Fruit fly (Drosophila melanogaster) S2 (cell line): ENCODE results near the gene CG11581.

ENCODE experiments used
- CG8478 ChIP-seq: fragments of >200 bp; optimal IDR thresholded peaks from 2 replicates; lab custom pipeline; 2018
- CTCF ChIP-seq, 2 experiments: fragments of >200 bp; optimal IDR thresholded peaks; 2 replicates each; lab custom pipeline; 2018

The CG11581 gene

dm6 chrX:14176623-14177022 is at the start of gene CG11581:
CG11581 (plus strand) TSS chrX:14176923.
- TF ChIP-seq CG8478, result no peak
- TF ChIP-seq CTCF (optimal IDR thresholded peaks at IDR 0.05; lab: Kevin White, UChicago), result no peak

dm6 chrX:14133936-14134335 is 42.8 kb upstream of the CG11581 start:
- TF ChIP-seq CTCF (optimal IDR thresholded peaks at IDR 0.05; lab: Kevin White, UChicago) (no peak), CG8478 (no peak)

dm6 chrX:14148171-14148570 is 28.6 kb upstream of the CG11581 start:
- TF ChIP-seq CG8478, result no peak
- TF ChIP-seq CTCF (optimal IDR thresholded peaks at IDR 0.05; lab: Kevin White, UChicago), result no peak

- TF ChIP-seq CG8478, result no peak
- no peak for TF ChIP-seq CTCF (optimal IDR thresholded peaks at IDR 0.05; lab: Kevin White, UChicago)
These were observed 27.4 kb upstream of the CG11581 start for dm6 chrX:14149312-14149711.

dm6 chrX:14151906-14152305 is 24.8 kb upstream of the CG11581 start, which contains the start of gene CG12479:
CG12479 (minus strand) TSS chrX:14152006.
- TF ChIP-seq CTCF (optimal IDR thresholded peaks at IDR 0.05; lab: Kevin White, UChicago) (no peak), CG8478 (no peak)

dm6 chrX:14153689-14154088 is 23.0 kb upstream of the CG11581 start:
- no peak for TF ChIP-seq CTCF (optimal IDR thresholded peaks at IDR 0.05; lab: Kevin White, UChicago)
- no peak for TF ChIP-seq CG8478

- TF ChIP-seq CG8478, result no peak
- no peak for TF ChIP-seq CTCF (optimal IDR thresholded peaks at IDR 0.05; lab: Kevin White, UChicago)
These were observed 7.6 kb upstream of the CG11581 start, which contains the start of gene CG12480 for dm6 chrX:14169068-14169642. CG12480 (plus strand) TSS chrX:14169592.

DNA sequence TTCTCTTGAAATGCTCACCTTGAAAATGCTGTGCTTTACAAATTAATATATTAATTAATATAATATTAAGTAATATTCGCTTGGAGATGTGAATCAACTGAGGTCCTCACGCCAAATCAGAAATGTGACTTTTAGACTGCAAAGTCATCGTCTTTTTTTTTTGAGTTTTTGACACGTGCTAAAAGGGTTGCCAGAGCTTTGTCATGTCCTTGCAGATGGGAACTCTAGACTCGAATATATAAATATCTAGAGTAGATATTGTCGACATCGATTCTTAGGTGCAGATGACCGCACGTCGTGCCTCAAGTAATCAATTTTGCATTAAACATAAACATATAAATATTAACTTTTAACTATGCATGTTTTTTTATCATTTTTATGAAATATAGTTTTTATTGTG is 4.2 kb upstream of the CG11581 start, which contains the start of gene betaNACtes1:
Gene betaNACtes1 (minus strand): TSS at position 101 of the 400 bp plus-strand sequence.
- TF ChIP-seq CTCF (optimal IDR thresholded peaks at IDR 0.05; lab: Kevin White, UChicago) (no peak), CG8478 (no peak)

DNA sequence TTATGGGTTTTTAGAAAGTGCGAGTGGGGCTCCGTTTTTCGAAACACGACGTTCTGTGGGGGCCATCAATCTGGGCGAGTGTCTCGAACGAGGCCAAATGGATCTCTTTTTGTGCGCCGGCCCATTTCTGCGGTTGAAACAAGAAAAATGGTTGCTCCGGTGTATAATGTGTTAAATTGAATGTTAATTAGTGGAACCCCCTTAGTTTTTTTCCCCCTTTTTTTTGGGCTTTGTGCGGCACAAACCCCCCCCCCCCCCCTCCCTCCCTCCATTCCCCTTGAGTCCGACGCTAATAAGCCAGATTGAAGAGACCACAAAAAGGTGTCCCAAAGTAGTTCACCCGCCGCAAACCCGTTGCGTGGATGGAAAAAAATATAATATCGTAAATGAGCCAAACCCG is 3.1 kb upstream of the CG11581 start:
- no peak for TF ChIP-seq CG8478
- no peak for TF ChIP-seq CTCF (optimal IDR thresholded peaks at IDR 0.05; lab: Kevin White, UChicago)

- TF ChIP-seq CTCF (optimal IDR thresholded peaks at IDR 0.05; lab: Kevin White, UChicago) (no peak), CG8478 (no peak)
These were observed 2.3 kb upstream of the CG11581 start, which contains the start of gene CG1368 for dm6 chrX:14174456-14174855. CG1368 (plus strand) TSS chrX:14174756.

- TF ChIP-seq CG8478 (no peak), CTCF (optimal IDR thresholded peaks at IDR 0.05; lab: Kevin White, UChicago) (no peak)
These were observed 1.1 kb upstream of the CG11581 start for dm6 chrX:14175663-14176062.

DNA sequence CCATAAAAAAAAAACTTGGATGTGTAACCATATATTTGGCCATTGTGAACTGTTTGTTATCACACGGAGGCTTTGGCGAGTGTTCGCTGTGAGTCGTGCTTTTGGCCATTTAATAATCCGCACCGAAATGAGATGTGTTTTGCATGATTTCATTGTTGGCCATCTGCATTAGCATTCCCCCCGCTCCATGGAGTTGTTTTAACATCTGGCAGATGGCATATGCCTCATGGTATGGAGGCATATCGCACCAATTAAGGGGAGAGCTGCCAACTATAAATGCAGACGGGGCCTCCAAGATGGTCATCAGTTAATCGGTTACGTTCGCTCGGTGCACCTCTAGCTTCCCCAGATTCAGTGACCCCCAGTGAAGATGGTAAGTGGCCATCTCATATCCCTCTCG is 4.0 kb downstream of the CG11581 start, which contains the start of gene CG11584:
Gene CG11584 (plus strand): TSS at position 301 of the 400 bp plus-strand sequence.
- TF ChIP-seq CG8478, result no peak
- no peak for TF ChIP-seq CTCF (optimal IDR thresholded peaks at IDR 0.05; lab: Kevin White, UChicago)

DNA sequence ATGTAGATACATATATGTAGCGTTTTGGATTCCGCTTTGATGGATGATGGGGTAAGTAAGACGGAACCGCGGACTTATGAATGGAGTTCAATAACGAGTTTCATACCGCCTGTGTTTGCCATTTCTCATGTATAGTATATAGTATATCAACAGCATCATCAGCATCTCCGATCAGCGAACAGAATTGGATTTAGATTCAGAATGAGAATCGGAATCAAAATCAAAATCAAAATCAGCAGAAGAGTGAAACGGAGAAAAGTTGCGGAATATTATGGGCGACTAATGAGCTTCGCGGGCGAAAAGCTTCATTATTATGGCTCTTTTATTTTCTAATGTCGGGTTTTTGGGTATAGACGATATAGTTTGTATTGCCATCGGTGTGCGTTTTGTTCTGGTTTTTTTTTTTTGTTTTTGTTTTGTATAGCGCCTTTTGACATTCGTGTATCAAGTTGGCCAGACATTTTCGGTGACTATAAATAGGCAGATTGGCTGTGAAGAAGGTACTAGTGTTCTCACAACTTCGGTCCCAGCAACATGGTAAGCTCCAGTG is 7.4 kb downstream of the CG11581 start, which contains the start of gene CG32603:
Gene CG32603 (plus strand): TSS at position 500 of the 550 bp plus-strand sequence.
- TF ChIP-seq CTCF (optimal IDR thresholded peaks at IDR 0.05; lab: Kevin White, UChicago), result no peak
- TF ChIP-seq CG8478, result no peak

DNA sequence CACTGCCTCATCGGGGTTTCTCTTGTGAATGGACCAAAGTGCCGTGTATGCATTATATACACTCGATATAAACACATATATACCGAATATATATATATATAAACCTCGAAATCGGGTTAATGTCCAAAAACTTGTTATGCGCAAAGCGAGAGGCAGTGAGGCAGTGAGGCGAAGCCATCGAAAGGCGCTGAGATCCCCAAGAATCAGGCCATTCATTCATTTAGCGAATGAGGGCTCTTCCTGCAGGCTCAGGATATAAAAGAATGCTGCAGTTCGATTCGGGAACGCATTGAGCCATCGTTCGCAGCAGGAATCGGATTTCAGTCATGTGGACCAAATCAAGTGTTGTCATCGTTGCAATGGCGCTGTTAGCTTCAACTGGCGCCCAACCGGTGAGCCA is 10.2 kb downstream of the CG11581 start, which contains the start of gene CG12481:
Gene CG12481 (plus strand): TSS at position 301 of the 400 bp plus-strand sequence.
- TF ChIP-seq CTCF (optimal IDR thresholded peaks at IDR 0.05; lab: Kevin White, UChicago) (no peak), CG8478 (no peak)

dm6 chrX:14189216-14189615 is 12.5 kb downstream of the CG11581 start, which contains the start of gene CG11585:
CG11585 (plus strand) TSS chrX:14189516.
- TF ChIP-seq CG8478 (no peak), CTCF (optimal IDR thresholded peaks at IDR 0.05; lab: Kevin White, UChicago) (no peak)

DNA sequence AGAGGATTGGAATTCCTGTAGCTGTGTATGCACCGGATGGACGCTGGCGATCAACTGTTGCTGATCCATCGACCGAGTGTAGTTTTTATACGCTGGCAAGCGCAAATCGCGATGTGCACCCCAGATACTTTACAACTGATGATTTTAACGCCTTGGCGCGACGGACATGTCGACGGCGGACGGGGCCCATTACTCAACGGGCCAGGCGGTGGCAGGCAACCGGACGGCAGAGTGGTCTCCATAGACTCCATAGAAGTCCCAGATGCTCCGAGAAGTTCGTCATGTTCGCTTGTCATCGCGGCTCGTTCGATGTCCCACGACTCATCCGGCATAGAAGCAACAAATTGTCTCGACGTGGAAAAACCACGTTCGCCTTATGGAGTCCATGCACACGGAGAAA is 15.2 kb downstream of the CG11581 start, which contains the start of gene CG13403:
Gene CG13403 (minus strand): TSS at position 101 of the 400 bp plus-strand sequence.
- TF ChIP-seq CTCF (optimal IDR thresholded peaks at IDR 0.05; lab: Kevin White, UChicago) (no peak), CG8478 (no peak)
